Worm (Caenorhabditis elegans): ENCODE results near the gene git-1.

ce11 chrX:10491044-10491443 lies 33.7 kb upstream of the git-1 start, which contains the start of gene C33D3.5:
- no peak for TF ChIP-seq fkh-10 (GFP tag; optimal IDR thresholded peaks at IDR 0.05)
- no peak for TF ChIP-seq lin-39 (tag; optimal IDR thresholded peaks at IDR 0.05)
- no peak for TF ChIP-seq ama-1 (optimal IDR thresholded peaks at IDR 0.05)
- TF ChIP-seq nhr-77 (tag; optimal IDR thresholded peaks at IDR 0.05) = no peak
- TF ChIP-seq ZK546.5 (tag; optimal IDR thresholded peaks at IDR 0.05) = no peak
- no peak for TF ChIP-seq ceh-82 (tag; optimal IDR thresholded peaks at IDR 0.05)
- TF ChIP-seq R02D3.7 (tag; optimal IDR thresholded peaks at IDR 0.05) = no peak
- TF ChIP-seq fos-1 (tag; optimal IDR thresholded peaks at IDR 0.05) = no peak
- no peak for TF ChIP-seq lin-13 (GFP tag; optimal IDR thresholded peaks at IDR 0.05)
- no peak for TF ChIP-seq egl-43 (GFP tag; IDR thresholded peaks at IDR 0.05)

All from whole organism, L4 larva.